Worm (Caenorhabditis elegans): Measurements from ENCODE around the gene cit-1.1.

- TF ChIP-seq alr-1 (tag; optimal IDR thresholded peaks at IDR 0.05) (no peak), fos-1 (tag; optimal IDR thresholded peaks at IDR 0.05) (peak; percentile 20), nhr-11 (tag; optimal IDR thresholded peaks at IDR 0.05) (no peak), Y55F3AM.14 (GFP tag; optimal IDR thresholded peaks at IDR 0.05) (no peak), peb-1 (tag; optimal IDR thresholded peaks at IDR 0.05) (no peak), nhr-21 (tag; optimal IDR thresholded peaks at IDR 0.05) (no peak), ztf-1 (GFP tag; conservative IDR thresholded peaks at IDR 0.05) (no peak), unc-62 (GFP tag; optimal IDR thresholded peaks at IDR 0.05) (no peak), crh-2 (tag; optimal IDR thresholded peaks at IDR 0.05) (peak; percentile 73), sma-9 (GFP tag; optimal IDR thresholded peaks at IDR 0.05) (peak; percentile 42), sma-9 (tag; optimal IDR thresholded peaks at IDR 0.05) (no peak)
These were observed 30.9 kb downstream of the cit-1.1 start for ce11 chrIII:7978723-7979122.

Measured in whole organism, L2 larva.